Worm (Caenorhabditis elegans) whole organism, L2 larva: Measurements from ENCODE around the gene F10D2.8.

Source experiments
- nhr-23 ChIP-seq: fragments of 150-350 bp; optimal IDR thresholded peaks from 2 replicates; lab custom pipeline; 2014; ENCODE audit warnings: missing biosample characterization, missing genetic modification reagents, missing genetic modification characterization

The F10D2.8 gene

ce11 chrV:7103247-7103646 is 47.3 kb downstream of the F10D2.8 start, which contains the start of gene odr-2:
odr-2 (plus strand) TSS chrV:7103547.
- no peak for TF ChIP-seq nhr-23
